Worm (Caenorhabditis elegans) whole organism, L3 larva: ENCODE data around the gene T07E3.2.
A peak's percentile ranks its signal among the peaks of the same experiment; 100 is the strongest.

Source experiments
- ama-1 ChIP-seq: fragments of 150-350 bp; optimal IDR thresholded peaks from 2 replicates; lab custom pipeline; 2018
- ceh-16 ChIP-seq: sonication (generic microtip); optimal IDR thresholded peaks from 2 replicates; lab custom pipeline; 2017; ENCODE audit warnings: missing biosample characterization, missing genetic modification characterization
- ceh-9 ChIP-seq: sonication (generic microtip); optimal IDR thresholded peaks from 2 replicates; lab custom pipeline; 2018; ENCODE audit warnings: missing biosample characterization, missing genetic modification characterization
- daf-12 ChIP-seq: fragments of 150-350 bp; optimal IDR thresholded peaks from 2 replicates; lab custom pipeline; 2014; ENCODE audit warnings: missing biosample characterization, missing genetic modification reagents, missing genetic modification characterization
- egl-5 ChIP-seq: fragments of 150-350 bp; optimal IDR thresholded peaks from 2 replicates; lab custom pipeline; 2017; ENCODE audit warnings: missing biosample characterization, missing genetic modification reagents, missing genetic modification characterization, inconsistent platforms
- elt-1 ChIP-seq: fragments of 150-350 bp; optimal IDR thresholded peaks from 2 replicates; lab custom pipeline; 2014; ENCODE audit warnings: missing biosample characterization, missing genetic modification characterization
- elt-2 ChIP-seq: sonication (generic microtip); optimal IDR thresholded peaks from 2 replicates; lab custom pipeline; 2016; ENCODE audit warnings: missing genetic modification reagents, mild to moderate bottlenecking, missing genetic modification characterization, missing compliant biosample characterization
- eor-1 ChIP-seq, 2 experiments: fragments of 150-350 bp; optimal IDR thresholded peaks; 2 replicates each; lab custom pipeline; 2014 to 2018; ENCODE audit warnings: missing biosample characterization in 2 of 2, missing genetic modification characterization in 2 of 2
- fkh-10 ChIP-seq: sonication (generic microtip); optimal IDR thresholded peaks from 2 replicates; lab custom pipeline; 2017; ENCODE audit warnings: missing biosample characterization, missing genetic modification reagents, missing genetic modification characterization
- fkh-2 ChIP-seq: fragments of 150-350 bp; optimal IDR thresholded peaks from 2 replicates; lab custom pipeline; 2014; ENCODE audit warnings: missing biosample characterization, missing genetic modification reagents, missing genetic modification characterization
- fos-1 ChIP-seq: fragments of 150-350 bp; optimal IDR thresholded peaks from 2 replicates; lab custom pipeline; 2014; ENCODE audit warnings: missing biosample characterization, missing genetic modification characterization
- hmg-11 ChIP-seq: sonication (generic microtip); optimal IDR thresholded peaks from 2 replicates; lab custom pipeline; 2016; ENCODE audit warnings: missing genetic modification characterization, missing compliant biosample characterization
- jun-1 ChIP-seq: fragments of 150-350 bp; optimal IDR thresholded peaks from 2 replicates; lab custom pipeline; 2014; ENCODE audit warnings: missing biosample characterization, missing genetic modification reagents, missing genetic modification characterization
- lin-15B ChIP-seq: fragments of 150-350 bp; optimal IDR thresholded peaks from 2 replicates; lab custom pipeline; 2014; ENCODE audit warnings: missing biosample characterization, missing genetic modification characterization
- mdl-1 ChIP-seq: fragments of 150-350 bp; optimal IDR thresholded peaks from 2 replicates; lab custom pipeline; 2014; ENCODE audit warnings: missing biosample characterization, missing genetic modification characterization
- nfya-1 ChIP-seq: sonication (generic microtip); optimal IDR thresholded peaks from 2 replicates; lab custom pipeline; 2017; ENCODE audit warnings: missing genetic modification characterization, mild to moderate bottlenecking, missing compliant biosample characterization, antibody characterized with exemption, moderate library complexity; ENCODE audit not compliant: insufficient read depth
- nhr-12 ChIP-seq: fragments of 150-350 bp; optimal IDR thresholded peaks from 2 replicates; lab custom pipeline; 2014; ENCODE audit warnings: missing biosample characterization, missing genetic modification characterization
- nhr-23 ChIP-seq: fragments of 150-350 bp; optimal IDR thresholded peaks from 2 replicates; lab custom pipeline; 2014; ENCODE audit warnings: missing biosample characterization, missing genetic modification reagents, missing genetic modification characterization
- nhr-237 ChIP-seq: fragments of 150-350 bp; optimal IDR thresholded peaks from 2 replicates; lab custom pipeline; 2014; ENCODE audit warnings: missing biosample characterization, missing genetic modification characterization
- nhr-43 ChIP-seq: sonication (generic microtip); optimal IDR thresholded peaks from 2 replicates; lab custom pipeline; 2016; ENCODE audit warnings: mild to moderate bottlenecking, missing genetic modification characterization, missing compliant biosample characterization; ENCODE audit not compliant: poor library complexity, severe bottlenecking
- nhr-76 ChIP-seq: fragments of 150-350 bp; sonication (generic microtip); optimal IDR thresholded peaks from 5 replicates; lab custom pipeline; 2014; ENCODE audit warnings: missing biosample characterization, missing genetic modification characterization
- nhr-77 ChIP-seq: fragments of 150-350 bp; optimal IDR thresholded peaks from 2 replicates; lab custom pipeline; 2014; ENCODE audit warnings: missing biosample characterization, missing genetic modification characterization
- pha-4 ChIP-seq: fragments of 150-350 bp; optimal IDR thresholded peaks from 2 replicates; lab custom pipeline; 2014; ENCODE audit warnings: missing biosample characterization, missing genetic modification reagents, missing genetic modification characterization
- pqm-1 ChIP-seq: fragments of 150-350 bp; optimal IDR thresholded peaks from 2 replicates; lab custom pipeline; 2017; ENCODE audit warnings: missing biosample characterization, missing genetic modification characterization, inconsistent platforms
- sea-2 ChIP-seq: fragments of 150-350 bp; sonication (generic microtip); optimal IDR thresholded peaks from 4 replicates; lab custom pipeline; 2014; ENCODE audit warnings: missing biosample characterization, missing genetic modification reagents, missing genetic modification characterization
- skn-1 ChIP-seq: fragments of 150-350 bp; optimal IDR thresholded peaks from 2 replicates; lab custom pipeline; 2014; ENCODE audit warnings: missing biosample characterization, missing genetic modification characterization
- tbx-2 ChIP-seq: sonication (generic microtip); optimal IDR thresholded peaks from 2 replicates; lab custom pipeline; 2016; ENCODE audit warnings: mild to moderate bottlenecking, missing genetic modification characterization, missing compliant biosample characterization
- unc-39 ChIP-seq: sonication (generic microtip); optimal IDR thresholded peaks from 4 replicates; lab custom pipeline; 2017; ENCODE audit warnings: missing biosample characterization, missing genetic modification characterization
- zag-1 ChIP-seq: fragments of 150-350 bp; optimal IDR thresholded peaks from 2 replicates; lab custom pipeline; 2014; ENCODE audit warnings: missing biosample characterization, missing genetic modification characterization
- ztf-11 ChIP-seq: fragments of 150-350 bp; optimal IDR thresholded peaks from 2 replicates; lab custom pipeline; 2014; ENCODE audit warnings: missing biosample characterization, missing genetic modification characterization

The T07E3.2 gene

DNA sequence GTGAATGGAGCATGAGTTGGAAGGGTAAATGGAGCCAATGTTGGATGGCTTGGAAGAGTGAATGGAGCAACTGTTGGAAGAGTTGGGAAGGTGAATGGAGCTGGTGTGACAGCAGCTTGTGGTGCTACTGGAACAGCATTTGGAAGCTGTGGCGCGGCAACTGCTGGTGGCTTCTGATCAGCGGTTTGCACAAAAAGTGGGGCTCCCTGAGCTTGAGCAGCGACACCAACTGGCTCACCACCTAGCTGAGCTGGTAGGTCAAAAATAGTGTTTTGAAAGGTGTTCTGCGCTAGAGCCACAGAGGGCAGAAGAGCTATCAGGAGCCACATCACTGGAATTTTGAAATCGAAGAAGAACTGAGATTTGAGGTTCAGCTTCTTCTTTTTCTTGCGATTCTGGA lies 38.8 kb downstream of the T07E3.2 start:
- no peak for TF ChIP-seq fkh-10 (GFP tag; lab: Kevin White, UChicago)
- no peak for TF ChIP-seq sea-2 (GFP tag; lab: Kevin White, UChicago)
- no peak for TF ChIP-seq elt-1 (tag; lab: Kevin White, UChicago)
- TF ChIP-seq mdl-1: no peak

DNA sequence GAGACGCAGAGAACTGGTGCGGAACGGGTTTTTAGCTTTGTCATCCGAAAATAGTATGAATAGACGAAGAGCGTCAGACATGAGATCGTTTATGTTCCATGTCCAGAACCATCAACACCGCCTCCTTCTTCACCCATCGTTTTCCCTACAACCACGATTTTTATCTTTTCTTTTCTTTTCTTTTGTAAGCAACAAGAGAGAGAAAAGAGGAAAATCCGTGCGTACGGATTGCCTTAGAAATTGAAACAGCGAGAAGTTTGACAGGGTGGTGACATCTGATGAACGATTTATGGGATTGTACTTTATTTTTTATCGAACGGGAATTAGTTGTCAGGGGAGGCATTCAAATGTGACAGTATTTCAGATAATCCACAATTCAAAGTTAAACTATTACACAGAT lies 39.2 kb downstream of the T07E3.2 start, which contains the start of gene abu-13:
TSS of gene abu-13 (minus strand) at position 152 of the 400 bp plus-strand sequence.
- TF ChIP-seq fos-1 (tag; lab: Kevin White, UChicago): no peak
- no peak for TF ChIP-seq tbx-2
- no peak for TF ChIP-seq daf-12 (tag; lab: Kevin White, UChicago)
- TF ChIP-seq nhr-12 (tag; lab: Kevin White, UChicago): no peak
- TF ChIP-seq egl-5 (tag; lab: Kevin White, UChicago): no peak
- TF ChIP-seq nhr-23 (tag; lab: Kevin White, UChicago): peak; percentile 46

DNA sequence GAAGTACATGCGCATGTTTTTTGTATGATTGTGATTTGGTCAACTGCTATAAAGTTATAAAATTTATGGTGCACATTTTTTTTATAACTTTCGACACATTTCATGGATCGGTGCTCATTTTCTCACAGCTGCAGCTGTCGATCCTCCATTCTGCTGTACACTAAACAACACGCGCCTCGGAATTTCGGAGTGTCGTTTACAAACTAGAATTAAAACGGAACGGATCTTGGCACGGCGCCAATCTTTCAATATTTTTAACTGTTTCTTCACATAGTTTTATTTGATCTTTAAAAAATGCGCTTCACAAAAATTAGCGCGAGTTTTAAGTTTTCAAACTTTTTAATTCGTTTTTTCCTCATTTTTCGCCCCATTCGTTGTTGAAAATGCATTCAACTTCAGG lies 39.9 kb downstream of the T07E3.2 start, which contains the start of gene let-711:
TSS of gene let-711 (plus strand) at position 337 of the 400 bp plus-strand sequence.
- TF ChIP-seq pha-4 (peak; percentile 9), nfya-1 (tag; lab: Kevin White, UChicago) (peak; percentile 32), lin-15B (tag; lab: Kevin White, UChicago) (no peak), unc-39 (tag; lab: Kevin White, UChicago) (no peak)

DNA sequence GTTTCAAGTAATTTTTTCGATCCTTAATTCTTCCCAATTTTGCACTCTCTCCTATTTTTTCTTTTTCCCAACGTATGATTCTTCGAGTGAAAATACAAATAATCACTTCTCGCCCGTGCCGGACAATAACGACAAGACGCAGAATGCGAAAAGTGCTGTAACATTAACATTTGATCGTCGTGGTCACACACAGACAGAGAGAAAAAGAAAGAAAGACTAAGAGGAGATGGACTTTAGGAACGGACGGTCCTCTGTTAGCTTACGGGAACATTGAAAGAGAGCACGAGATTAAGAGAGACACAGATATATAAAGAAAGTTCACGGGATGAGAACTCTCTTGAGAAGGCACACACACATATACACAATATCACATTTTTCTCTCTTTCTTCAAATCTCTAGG lies 41.4 kb downstream of the T07E3.2 start:
- TF ChIP-seq lin-15B (tag; lab: Kevin White, UChicago) (peak; percentile 16), skn-1 (tag; lab: Kevin White, UChicago) (no peak), ceh-9 (tag; lab: Kevin White, UChicago) (no peak), pqm-1 (tag; lab: Kevin White, UChicago) (no peak), pha-4 (peak; percentile 78), elt-2 (tag; lab: Kevin White, UChicago) (no peak), ceh-16 (no peak), nfya-1 (tag; lab: Kevin White, UChicago) (no peak), fos-1 (tag; lab: Kevin White, UChicago) (no peak), elt-1 (tag; lab: Kevin White, UChicago) (no peak)
- TF ChIP-seq, all 47 proteins: peak for 2

- TF ChIP-seq ama-1 (lab: Kevin White, UChicago) (peak; percentile 7), hmg-11 (tag; lab: Kevin White, UChicago) (peak; percentile 29), fkh-10 (GFP tag; lab: Kevin White, UChicago) (no peak), jun-1 (tag; lab: Kevin White, UChicago) (no peak), nhr-23 (tag; lab: Kevin White, UChicago) (no peak), tbx-2 (no peak), fkh-2 (tag; lab: Kevin White, UChicago) (no peak), nfya-1 (tag; lab: Kevin White, UChicago) (peak; percentile 51), nhr-77 (tag; lab: Kevin White, UChicago) (no peak), egl-5 (tag; lab: Kevin White, UChicago) (no peak), zag-1 (tag; lab: Kevin White, UChicago) (no peak)
- TF ChIP-seq, all 47 proteins: peak for 3
Measured at ce11 chrIII:6951435-6951834, 44.9 kb downstream of the T07E3.2 start.

- TF ChIP-seq fos-1 (tag; lab: Kevin White, UChicago) (no peak), eor-1 (tag; optimal IDR thresholded peaks at IDR 0.05; lab: Kevin White, UChicago) (no peak), nhr-76 (tag; lab: Kevin White, UChicago) (no peak), daf-12 (tag; lab: Kevin White, UChicago) (no peak), ztf-11 (no peak), nhr-237 (tag; lab: Kevin White, UChicago) (no peak), egl-5 (tag; lab: Kevin White, UChicago) (no peak), nhr-43 (tag; lab: Kevin White, UChicago) (no peak), jun-1 (tag; lab: Kevin White, UChicago) (no peak)
Measured at ce11 chrIII:6953373-6953772, 46.9 kb downstream of the T07E3.2 start.
